Worm (Caenorhabditis elegans): Measurements from ENCODE around the gene clhm-1.
A peak's percentile ranks its signal among the peaks of the same experiment; 100 is the strongest.

DNA sequence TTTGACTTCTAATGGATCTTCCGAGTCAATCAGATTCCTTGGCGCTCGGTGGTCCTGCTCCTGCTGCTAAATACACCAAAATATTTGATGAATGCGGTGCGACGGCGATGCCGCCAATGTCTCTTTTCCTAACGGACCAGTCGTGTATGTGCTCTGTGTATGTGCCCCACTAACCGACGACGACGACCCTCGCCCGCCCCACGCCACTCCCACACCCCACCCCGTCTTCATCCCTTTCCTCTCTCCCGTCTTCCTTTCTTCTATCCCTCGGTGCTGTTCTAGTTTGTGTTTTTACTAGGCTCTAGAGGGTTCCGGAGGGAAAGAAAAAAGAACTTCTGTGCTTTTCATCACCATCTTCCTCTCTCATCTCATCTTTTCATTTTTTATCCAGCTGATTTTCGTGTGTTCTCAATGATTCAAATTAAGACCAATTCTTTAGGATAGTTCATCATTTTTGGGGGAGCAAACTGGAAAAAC is 36.2 kb downstream of the clhm-1 start, which contains the start of gene egl-27:
- TF ChIP-seq ztf-11 (tag; optimal IDR thresholded peaks at IDR 0.05) (no peak), ztf-4 (tag; optimal IDR thresholded peaks at IDR 0.05) (no peak), nhr-67 (tag; optimal IDR thresholded peaks at IDR 0.05) (no peak), elt-3 (tag; optimal IDR thresholded peaks at IDR 0.05) (no peak), nhr-11 (tag; optimal IDR thresholded peaks at IDR 0.05) (no peak), hmg-11 (tag; optimal IDR thresholded peaks at IDR 0.05) (no peak), ceh-82 (tag; optimal IDR thresholded peaks at IDR 0.05) (no peak), nhr-12 (tag; optimal IDR thresholded peaks at IDR 0.05) (no peak), nhr-25 (tag; optimal IDR thresholded peaks at IDR 0.05) (no peak), nfya-1 (tag; optimal IDR thresholded peaks at IDR 0.05; ENCODE audit: insufficient read depth) (peak; percentile 19)

Measured in whole organism, L3 larva.